Fruit fly (Drosophila melanogaster) whole organism, embryonic: ENCODE data around the gene dsd.
A peak's percentile ranks its signal among the peaks of the same experiment; 100 is the strongest.

Experiments used
- Aef1 ChIP-seq: fragments of 200-800 bp; sonication (Bioruptor generic); IDR thresholded peaks from 3 replicates; pipeline ENCODE4 v1.3.6; 2022; ENCODE audit warnings: missing biosample characterization, missing genetic modification characterization
- Atf6 ChIP-seq: fragments of 200-800 bp; sonication (Bioruptor generic); IDR thresholded peaks from 2 replicates; pipeline ENCODE4 v1.3.6; 2022; ENCODE audit warnings: missing biosample characterization, missing genetic modification characterization
- Bdp1 ChIP-seq: fragments of 200-800 bp; sonication (Bioruptor generic); optimal IDR thresholded peaks from 3 replicates; lab custom pipeline; 2016; ENCODE audit warnings: missing biosample characterization, missing genetic modification characterization
- C15 ChIP-seq: fragments of 200-800 bp; sonication (Bioruptor generic); IDR thresholded peaks from 3 replicates; pipeline ENCODE4 v1.3.6; 2022; ENCODE audit warnings: missing biosample characterization, missing genetic modification characterization
- CG10147 ChIP-seq: fragments of 200-800 bp; sonication (Bioruptor generic); optimal IDR thresholded peaks from 2 replicates; lab custom pipeline; 2019; ENCODE audit warnings: missing biosample characterization, mild to moderate bottlenecking, missing genetic modification characterization, moderate library complexity
- CG12155 ChIP-seq: fragments of 200-800 bp; sonication (Bioruptor generic); optimal IDR thresholded peaks from 3 replicates; lab custom pipeline; 2016; ENCODE audit warnings: missing biosample characterization, missing genetic modification characterization
- CG13287 ChIP-seq: fragments of 200-800 bp; sonication (Bioruptor generic); IDR thresholded peaks from 2 replicates; pipeline ENCODE4 v1.3.6; 2022; ENCODE audit warnings: missing biosample characterization, missing genetic modification characterization; ENCODE audit not compliant: partially characterized antibody
- CG13424 ChIP-seq: fragments of 200-800 bp; sonication (Bioruptor generic); optimal IDR thresholded peaks from 2 replicates; lab custom pipeline; 2019; ENCODE audit warnings: missing biosample characterization, mild to moderate bottlenecking, missing genetic modification characterization, moderate library complexity
- CG13894 ChIP-seq: fragments of 200-800 bp; sonication (Bioruptor generic); optimal IDR thresholded peaks from 3 replicates; lab custom pipeline; 2018; ENCODE audit warnings: missing biosample characterization, mild to moderate bottlenecking, missing genetic modification characterization, moderate library complexity
- CG15269 ChIP-seq: fragments of 200-800 bp; sonication (Bioruptor generic); optimal IDR thresholded peaks from 2 replicates; lab custom pipeline; 2018; ENCODE audit warnings: missing biosample characterization, mild to moderate bottlenecking, missing genetic modification characterization, moderate library complexity
- CG15601 ChIP-seq: fragments of 200-800 bp; sonication (Bioruptor generic); optimal IDR thresholded peaks from 3 replicates; lab custom pipeline; 2019; ENCODE audit warnings: missing biosample characterization, mild to moderate bottlenecking, missing genetic modification characterization, moderate library complexity
- CG16813 ChIP-seq: fragments of 200-800 bp; sonication (Bioruptor generic); IDR thresholded peaks from 3 replicates; pipeline ENCODE4 v1.3.6; 2022; ENCODE audit warnings: missing biosample characterization, missing genetic modification characterization; ENCODE audit not compliant: partially characterized antibody
- CG17912 ChIP-seq: fragments of 200-800 bp; sonication (Bioruptor generic); optimal IDR thresholded peaks from 2 replicates; lab custom pipeline; 2018; ENCODE audit warnings: missing biosample characterization, mild to moderate bottlenecking, missing genetic modification characterization
- CG2129 ChIP-seq: fragments of 200-800 bp; sonication (Bioruptor generic); IDR thresholded peaks from 2 replicates; pipeline ENCODE4 v1.3.6; 2022; ENCODE audit warnings: missing biosample characterization, missing genetic modification characterization; ENCODE audit not compliant: partially characterized antibody
- CG6689 ChIP-seq: fragments of 200-800 bp; sonication (Bioruptor generic); IDR thresholded peaks from 2 replicates; pipeline ENCODE4 v1.3.6; 2022; ENCODE audit warnings: missing biosample characterization, missing genetic modification characterization
- CG7987 ChIP-seq: fragments of 200-800 bp; sonication (Bioruptor generic); optimal IDR thresholded peaks from 2 replicates; lab custom pipeline; 2018; ENCODE audit warnings: missing biosample characterization, mild to moderate bottlenecking, missing genetic modification characterization, moderate library complexity
- Hey ChIP-seq: fragments of 200-800 bp; sonication (Bioruptor generic); optimal IDR thresholded peaks from 3 replicates; lab custom pipeline; 2018; ENCODE audit warnings: missing biosample characterization, mild to moderate bottlenecking, missing genetic modification characterization
- Hsf ChIP-seq: fragments of 200-800 bp; sonication (Bioruptor generic); optimal IDR thresholded peaks from 3 replicates; lab custom pipeline; 2016; ENCODE audit warnings: missing biosample characterization, missing genetic modification characterization
- Lpt ChIP-seq: fragments of >200 bp; optimal IDR thresholded peaks from 2 replicates; lab custom pipeline; 2018; ENCODE audit warnings: missing biosample characterization, missing genetic modification characterization
- MBD-R2 ChIP-seq: fragments of 200-800 bp; sonication (Bioruptor generic); IDR thresholded peaks from 2 replicates; pipeline ENCODE4 v1.3.6; 2022; ENCODE audit warnings: missing biosample characterization, missing genetic modification characterization
- MESR4 ChIP-seq: fragments of 200-800 bp; sonication (Bioruptor generic); optimal IDR thresholded peaks from 2 replicates; lab custom pipeline; 2018; ENCODE audit warnings: missing biosample characterization, mild to moderate bottlenecking, missing genetic modification characterization, moderate library complexity
- Nf-YB ChIP-seq: fragments of 200-800 bp; sonication (Bioruptor generic); optimal IDR thresholded peaks from 3 replicates; lab custom pipeline; 2019; ENCODE audit warnings: missing biosample characterization, mild to moderate bottlenecking, missing genetic modification characterization, moderate library complexity
- NfI ChIP-seq: fragments of 200-800 bp; sonication (Bioruptor generic); optimal IDR thresholded peaks from 3 replicates; lab custom pipeline; 2018; ENCODE audit warnings: missing biosample characterization, mild to moderate bottlenecking, missing genetic modification characterization, moderate library complexity
- Oli ChIP-seq: fragments of 200-800 bp; sonication (Bioruptor generic); optimal IDR thresholded peaks from 2 replicates; lab custom pipeline; 2018; ENCODE audit warnings: missing biosample characterization, mild to moderate bottlenecking, missing genetic modification characterization, moderate library complexity
- Ptx1 ChIP-seq: fragments of 200-800 bp; sonication (Bioruptor generic); IDR thresholded peaks from 2 replicates; pipeline ENCODE4 v1.3.6; 2022; ENCODE audit warnings: missing biosample characterization, missing genetic modification characterization
- Sin3A ChIP-seq: fragments of >200 bp; optimal IDR thresholded peaks from 2 replicates; lab custom pipeline; 2018
- Sry-δ ChIP-seq: fragments of 200-800 bp; sonication (Bioruptor generic); optimal IDR thresholded peaks from 2 replicates; lab custom pipeline; 2016; ENCODE audit warnings: missing biosample characterization, missing genetic modification characterization
- Stat92E ChIP-seq, 3 experiments: fragments of >200 bp in 2 of 3; fragments of 200-800 bp in 1 of 3; sonication (Bioruptor generic) in 1 of 3; optimal IDR thresholded peaks; 2 replicates each; lab custom pipeline; 2017 to 2019; ENCODE audit warnings: missing biosample characterization in 3 of 3, missing genetic modification characterization in 3 of 3, mild to moderate bottlenecking in 1 of 3, moderate library complexity in 1 of 3
- TFAM ChIP-seq: fragments of 200-800 bp; sonication (Bioruptor generic); optimal IDR thresholded peaks from 2 replicates; lab custom pipeline; 2017; ENCODE audit warnings: missing biosample characterization, missing genetic modification characterization, inconsistent platforms
- br ChIP-seq: fragments of >200 bp; optimal IDR thresholded peaks from 2 replicates; lab custom pipeline; 2017
- bsh ChIP-seq, 2 experiments: fragments of 200-800 bp; sonication (Bioruptor generic); optimal IDR thresholded peaks; 2 replicates each; lab custom pipeline; 2017 to 2018; ENCODE audit warnings: mild to moderate bottlenecking in 2 of 2, missing biosample characterization in 2 of 2, missing genetic modification characterization in 2 of 2, moderate library complexity in 1 of 2
- cad ChIP-seq: fragments of >200 bp; optimal IDR thresholded peaks from 2 replicates; lab custom pipeline; 2017; ENCODE audit warnings: missing biosample characterization, missing genetic modification characterization
- cato ChIP-seq: fragments of 200-800 bp; sonication (Bioruptor generic); optimal IDR thresholded peaks from 2 replicates; lab custom pipeline; 2016; ENCODE audit warnings: missing biosample characterization, missing genetic modification characterization, borderline replicate concordance
- caup ChIP-seq: fragments of 200-800 bp; sonication (Bioruptor generic); optimal IDR thresholded peaks from 3 replicates; lab custom pipeline; 2017; ENCODE audit warnings: missing biosample characterization, mild to moderate bottlenecking, missing genetic modification characterization, moderate library complexity; ENCODE audit not compliant: severe bottlenecking
- fd102C ChIP-seq: fragments of 200-800 bp; sonication (Bioruptor generic); optimal IDR thresholded peaks from 2 replicates; lab custom pipeline; 2018; ENCODE audit warnings: missing biosample characterization, mild to moderate bottlenecking, missing genetic modification characterization, moderate library complexity
- gt ChIP-seq: fragments of 200-800 bp; sonication (Bioruptor generic); IDR thresholded peaks from 2 replicates; pipeline ENCODE4 v1.3.6; 2022; ENCODE audit warnings: missing biosample characterization, missing genetic modification characterization
- her ChIP-seq: fragments of 200-800 bp; sonication (Bioruptor generic); optimal IDR thresholded peaks from 2 replicates; lab custom pipeline; 2016; ENCODE audit warnings: missing biosample characterization, missing genetic modification characterization
- inv ChIP-seq: fragments of 200-800 bp; sonication (Bioruptor generic); IDR thresholded peaks from 2 replicates; pipeline ENCODE4 v1.3.6; 2022; ENCODE audit warnings: missing biosample characterization, missing genetic modification characterization; ENCODE audit not compliant: partially characterized antibody
- mirr ChIP-seq: fragments of 200-800 bp; sonication (Bioruptor generic); optimal IDR thresholded peaks from 3 replicates; lab custom pipeline; 2018; ENCODE audit warnings: missing biosample characterization, mild to moderate bottlenecking, missing genetic modification characterization
- nmo ChIP-seq: fragments of 200-800 bp; sonication (Bioruptor generic); optimal IDR thresholded peaks from 2 replicates; lab custom pipeline; 2018; ENCODE audit warnings: missing biosample characterization, mild to moderate bottlenecking, missing genetic modification characterization, moderate library complexity
- pnt ChIP-seq: fragments of 200-800 bp; sonication (Bioruptor generic); optimal IDR thresholded peaks from 3 replicates; lab custom pipeline; 2016; ENCODE audit warnings: missing biosample characterization, missing genetic modification characterization
- pzg ChIP-seq: fragments of 200-800 bp; sonication (Bioruptor generic); optimal IDR thresholded peaks from 3 replicates; lab custom pipeline; 2018; ENCODE audit warnings: missing biosample characterization, mild to moderate bottlenecking, missing genetic modification characterization, moderate library complexity
- ranshi ChIP-seq: fragments of 200-800 bp; sonication (Bioruptor generic); IDR thresholded peaks from 2 replicates; pipeline ENCODE4 v1.3.6; 2022; ENCODE audit warnings: missing biosample characterization, missing genetic modification characterization
- shn ChIP-seq: fragments of 200-800 bp; sonication (Bioruptor generic); optimal IDR thresholded peaks from 3 replicates; lab custom pipeline; 2016; ENCODE audit warnings: missing biosample characterization, missing genetic modification characterization
- tin ChIP-seq: fragments of 200-800 bp; sonication (Bioruptor generic); optimal IDR thresholded peaks from 3 replicates; lab custom pipeline; 2016; ENCODE audit warnings: missing biosample characterization, missing genetic modification characterization
- tio ChIP-seq: fragments of 200-800 bp; sonication (Bioruptor generic); optimal IDR thresholded peaks from 2 replicates; lab custom pipeline; 2017; ENCODE audit warnings: missing biosample characterization, missing genetic modification characterization, inconsistent platforms
- tna ChIP-seq: fragments of 200-800 bp; sonication (Bioruptor generic); IDR thresholded peaks from 2 replicates; pipeline ENCODE4 v1.3.6; 2022; ENCODE audit warnings: missing biosample characterization, missing genetic modification characterization; ENCODE audit not compliant: partially characterized antibody
- usp ChIP-seq: fragments of >200 bp; optimal IDR thresholded peaks from 2 replicates; lab custom pipeline; 2017; ENCODE audit warnings: missing biosample characterization, missing genetic modification characterization
- zen2 ChIP-seq: fragments of 200-800 bp; sonication (Bioruptor generic); IDR thresholded peaks from 3 replicates; pipeline ENCODE4 v1.3.6; 2022; ENCODE audit warnings: missing biosample characterization, missing genetic modification characterization; ENCODE audit not compliant: partially characterized antibody

dsd gene

dm6 chr3R:27607218-27607929, at the start of gene dsd, which contains the start of gene Tusp (continued):
- TF ChIP-seq inv (GFP tag; lab: Robert Waterston, UW) (peak; percentile 62), Hsf (GFP tag; lab: Kevin White, UChicago) (peak; percentile 73), CG13424 (peak; percentile 76), cad (GFP tag; lab: Kevin White, UChicago) (no peak), C15 (no peak), MESR4 (GFP tag; lab: Kevin White, UChicago) (peak; percentile 82), zen2 (no peak), Sin3A (lab: Kevin White, UChicago) (no peak), nmo (peak; percentile 79), mirr (GFP tag; lab: Kevin White, UChicago) (peak; percentile 30), CG12155 (GFP tag; lab: Kevin White, UChicago) (peak; percentile 84), Bdp1 (GFP tag; lab: Kevin White, UChicago) (peak; percentile 63), CG2129 (GFP tag; lab: Robert Waterston, UW) (no peak), Sry-δ (GFP tag; lab: Kevin White, UChicago) (peak; percentile 60), Aef1 (GFP tag; lab: Robert Waterston, UW) (peak; percentile 77), Oli (tag; lab: Kevin White, UChicago) (peak; percentile 64), CG17912 (peak; percentile 11), ranshi (GFP tag; lab: Robert Waterston, UW) (peak; percentile 75), pnt (peak; percentile 69), caup (peak; percentile 82), tio (peak; percentile 70), MBD-R2 (GFP tag; lab: Robert Waterston, UW) (peak; percentile 88), tna (peak; percentile 24; the same call in 1 of the 2 replicates), usp (GFP tag; lab: Kevin White, UChicago) (no peak), Atf6 (GFP tag; lab: Robert Waterston, UW) (peak; percentile 68), TFAM (GFP tag; lab: Kevin White, UChicago) (no peak), NfI (GFP tag; lab: Kevin White, UChicago) (peak; percentile 81), Hey (tag; lab: Kevin White, UChicago) (no peak), her (peak; percentile 56), Nf-YB (peak; percentile 3), Ptx1 (GFP tag; lab: Robert Waterston, UW) (peak; percentile 84), tin (GFP tag; lab: Kevin White, UChicago) (peak; percentile 84), CG15269 (tag; lab: Kevin White, UChicago) (peak; percentile 71), cato (peak; percentile 59), CG6689 (GFP tag; lab: Robert Waterston, UW) (peak; percentile 67), CG15601 (tag; lab: Kevin White, UChicago) (peak; percentile 61), gt (GFP tag; lab: Robert Waterston, UW) (peak; percentile 31; the same call in 1 of the 2 replicates), CG10147 (GFP tag; lab: Kevin White, UChicago) (peak; percentile 36), br (lab: Kevin White, UChicago) (no peak), CG13287 (peak; percentile 57), shn (peak; percentile 75), pzg (GFP tag; lab: Kevin White, UChicago) (peak; percentile 69), CG16813 (peak; percentile 59), Lpt (GFP tag; lab: Kevin White, UChicago) (no peak), fd102C (GFP tag; lab: Kevin White, UChicago) (no peak), CG7987 (GFP tag; lab: Kevin White, UChicago) (peak; percentile 73), CG13894 (tag; lab: Kevin White, UChicago) (peak; percentile 13), bsh (GFP tag; optimal IDR thresholded peaks at IDR 0.05; lab: Kevin White, UChicago) (peak; percentile 14 to 57), Stat92E (GFP tag; optimal IDR thresholded peaks at IDR 0.05; lab: Kevin White, UChicago) (no peak)
